Fruit fly (Drosophila melanogaster): ENCODE data around the gene CG32440.

The CG32440 gene

dm6 chr3L:21346463-21347196 lies 13.3 kb upstream of the CG32440 start:
- TF ChIP-seq pan (optimal IDR thresholded peaks at IDR 0.05) (no peak), usp (GFP tag; optimal IDR thresholded peaks at IDR 0.05) (no peak), EcR (GFP tag; optimal IDR thresholded peaks at IDR 0.05) (no peak), Dll (optimal IDR thresholded peaks at IDR 0.05) (no peak), CG8478 (optimal IDR thresholded peaks at IDR 0.05) (no peak), psq (optimal IDR thresholded peaks at IDR 0.05) (no peak)

DNA sequence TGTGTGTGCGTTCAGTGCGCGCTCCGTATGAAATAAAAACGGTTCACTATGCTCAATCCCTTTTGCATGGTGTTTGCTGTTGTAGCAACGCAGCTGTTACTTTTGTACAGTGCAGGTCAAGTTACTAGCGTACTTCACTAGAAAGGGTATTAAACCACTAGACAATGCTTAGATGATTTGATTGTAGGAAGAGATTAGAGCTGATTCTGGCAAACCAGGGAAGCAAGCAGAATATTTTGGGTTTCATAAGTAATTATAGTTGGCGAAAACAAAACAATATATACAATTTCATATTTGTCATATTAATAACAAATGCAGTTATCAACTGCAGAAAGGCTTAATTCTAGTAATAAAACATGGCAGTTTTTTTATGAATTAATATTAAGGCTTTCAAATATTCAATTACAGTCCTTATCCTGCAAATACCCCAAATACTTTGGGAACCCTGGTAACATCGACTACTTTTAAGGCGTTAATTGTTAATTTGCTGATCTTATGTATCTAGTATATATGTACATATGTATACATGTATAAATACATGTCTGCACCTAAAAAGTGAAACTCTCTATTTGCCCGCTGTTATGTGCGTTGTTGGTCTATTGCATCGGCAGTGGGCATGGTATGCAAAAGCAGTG lies 12.7 kb upstream of the CG32440 start:
- TF ChIP-seq EcR (GFP tag; optimal IDR thresholded peaks at IDR 0.05) = no peak
- no peak for TF ChIP-seq Dll (optimal IDR thresholded peaks at IDR 0.05)
- no peak for TF ChIP-seq usp (GFP tag; optimal IDR thresholded peaks at IDR 0.05)
- TF ChIP-seq CG8478 (optimal IDR thresholded peaks at IDR 0.05) = no peak
- TF ChIP-seq pan (optimal IDR thresholded peaks at IDR 0.05) = no peak
- no peak for TF ChIP-seq psq (optimal IDR thresholded peaks at IDR 0.05)

dm6 chr3L:21348983-21349432 lies 11.0 kb upstream of the CG32440 start, which contains the start of gene ebd2:
Gene ebd2 (minus strand): TSS chr3L:21349288.
- TF ChIP-seq psq (optimal IDR thresholded peaks at IDR 0.05) (no peak), usp (GFP tag; optimal IDR thresholded peaks at IDR 0.05) (no peak), CG8478 (optimal IDR thresholded peaks at IDR 0.05) (no peak), Dll (optimal IDR thresholded peaks at IDR 0.05) (no peak), pan (optimal IDR thresholded peaks at IDR 0.05) (no peak), EcR (GFP tag; optimal IDR thresholded peaks at IDR 0.05) (no peak)

DNA sequence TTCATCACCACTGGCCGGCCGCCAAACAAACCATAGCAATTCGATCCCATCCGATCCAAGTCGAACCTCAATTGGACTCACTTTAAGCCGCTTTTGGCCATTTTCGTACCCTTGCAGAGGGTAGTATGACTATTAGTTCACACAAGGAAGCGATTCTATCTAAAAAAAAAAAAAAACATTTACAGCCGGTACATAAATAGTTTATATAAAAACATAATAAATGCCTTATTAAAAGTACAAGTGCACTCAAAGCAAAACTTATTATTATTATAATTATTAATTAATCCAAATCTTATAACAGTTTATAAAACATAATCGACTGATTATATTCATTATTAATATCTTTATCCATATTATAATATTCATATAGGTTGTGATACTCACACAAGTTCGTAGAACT lies 3.6 kb upstream of the CG32440 start, which contains the start of gene CG12971:
CG12971 (minus strand) TSS at position 101 of the 400 bp plus-strand sequence.
- TF ChIP-seq pan (optimal IDR thresholded peaks at IDR 0.05) (no peak), psq (optimal IDR thresholded peaks at IDR 0.05) (no peak), EcR (GFP tag; optimal IDR thresholded peaks at IDR 0.05) (no peak), usp (GFP tag; optimal IDR thresholded peaks at IDR 0.05) (no peak), CG8478 (optimal IDR thresholded peaks at IDR 0.05) (no peak), Dll (optimal IDR thresholded peaks at IDR 0.05) (no peak)

- TF ChIP-seq EcR (GFP tag; optimal IDR thresholded peaks at IDR 0.05) (no peak), usp (GFP tag; optimal IDR thresholded peaks at IDR 0.05) (no peak), psq (optimal IDR thresholded peaks at IDR 0.05) (no peak), CG8478 (optimal IDR thresholded peaks at IDR 0.05) (no peak), pan (optimal IDR thresholded peaks at IDR 0.05) (no peak), Dll (optimal IDR thresholded peaks at IDR 0.05) (no peak)
Observed at dm6 chr3L:21357383-21357782, 2.6 kb upstream of the CG32440 start, which contains the start of gene CG32437. Gene CG32437 (plus strand): TSS chr3L:21357683.

dm6 chr3L:21363926-21364537 lies 4.1 kb downstream of the CG32440 start:
- TF ChIP-seq usp (GFP tag; optimal IDR thresholded peaks at IDR 0.05) (no peak), psq (optimal IDR thresholded peaks at IDR 0.05) (no peak), Dll (optimal IDR thresholded peaks at IDR 0.05) (no peak), pan (optimal IDR thresholded peaks at IDR 0.05) (no peak), EcR (GFP tag; optimal IDR thresholded peaks at IDR 0.05) (no peak)

DNA sequence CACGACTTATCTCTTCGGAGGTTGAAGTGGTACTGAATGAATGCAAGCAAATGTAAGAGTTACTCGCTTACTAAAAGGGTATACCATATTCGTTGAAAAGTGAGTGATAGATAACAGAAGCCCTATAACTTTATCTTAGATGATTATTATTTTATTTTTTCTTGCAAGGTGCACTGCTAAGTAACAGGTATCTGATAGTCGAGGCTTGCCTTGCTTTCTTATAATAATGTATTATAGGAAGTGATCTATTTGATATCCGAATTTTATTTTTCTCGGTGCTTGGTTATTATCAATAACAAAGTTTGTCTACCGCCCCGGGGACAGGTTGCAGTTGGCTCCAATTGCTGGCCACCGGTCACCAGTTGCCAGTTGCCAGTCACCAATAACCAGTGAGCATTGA lies 11.3 kb downstream of the CG32440 start:
- TF ChIP-seq usp (GFP tag; optimal IDR thresholded peaks at IDR 0.05) (no peak), Dll (optimal IDR thresholded peaks at IDR 0.05) (no peak), psq (optimal IDR thresholded peaks at IDR 0.05) (no peak)

DNA sequence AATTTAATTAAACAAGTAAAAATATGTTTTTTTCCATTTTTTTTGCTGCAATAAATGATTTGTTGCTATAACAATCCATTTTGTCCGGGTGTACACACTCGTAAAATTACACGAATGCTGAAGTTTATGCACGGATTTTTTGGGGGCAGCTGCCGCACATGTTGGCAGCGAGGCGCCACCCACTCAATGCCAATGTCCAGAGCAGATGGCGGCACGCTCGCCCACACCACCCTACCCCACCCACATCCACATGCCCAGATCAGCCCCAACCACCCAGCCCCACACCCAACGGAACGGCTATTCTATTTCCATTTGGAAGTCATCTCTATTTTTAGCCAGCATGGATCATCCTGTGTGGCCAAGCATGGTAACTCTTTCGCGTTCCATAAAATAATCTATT lies 20.1 kb downstream of the CG32440 start:
- TF ChIP-seq CG8478 (optimal IDR thresholded peaks at IDR 0.05) = no peak
- no peak for TF ChIP-seq Dll (optimal IDR thresholded peaks at IDR 0.05)
- TF ChIP-seq psq (optimal IDR thresholded peaks at IDR 0.05) = no peak
- no peak for TF ChIP-seq pan (optimal IDR thresholded peaks at IDR 0.05)
- no peak for TF ChIP-seq EcR (GFP tag; optimal IDR thresholded peaks at IDR 0.05)
- TF ChIP-seq usp (GFP tag; optimal IDR thresholded peaks at IDR 0.05) = no peak

dm6 chr3L:21380581-21381175 lies 20.7 kb downstream of the CG32440 start:
- no peak for TF ChIP-seq CG8478 (optimal IDR thresholded peaks at IDR 0.05)
- no peak for TF ChIP-seq psq (optimal IDR thresholded peaks at IDR 0.05)
- TF ChIP-seq Dll (optimal IDR thresholded peaks at IDR 0.05) = no peak
- TF ChIP-seq usp (GFP tag; optimal IDR thresholded peaks at IDR 0.05) = no peak
- TF ChIP-seq EcR (GFP tag; optimal IDR thresholded peaks at IDR 0.05) = no peak
- no peak for TF ChIP-seq pan (optimal IDR thresholded peaks at IDR 0.05)

DNA sequence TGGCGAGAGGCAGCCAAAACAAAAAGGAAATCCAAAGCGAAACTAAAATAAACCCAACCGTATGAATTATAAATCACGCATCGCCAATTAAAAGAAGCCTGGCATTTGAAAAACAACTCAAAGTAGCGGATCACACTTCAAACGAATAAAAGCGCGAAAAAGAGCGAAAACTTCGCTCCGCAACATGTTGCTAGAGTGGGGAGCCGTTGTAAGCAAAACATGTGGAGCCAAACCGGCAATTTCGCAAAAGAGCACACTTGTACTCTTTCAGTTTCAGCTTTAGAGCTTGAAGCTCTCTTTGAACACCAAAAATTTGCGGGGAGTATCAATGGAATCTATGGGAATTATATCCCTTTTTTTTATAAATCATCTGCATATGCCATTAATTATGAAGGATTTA lies 21.8 kb downstream of the CG32440 start:
- no peak for TF ChIP-seq EcR (GFP tag; optimal IDR thresholded peaks at IDR 0.05)
- TF ChIP-seq pan (optimal IDR thresholded peaks at IDR 0.05) = no peak
- TF ChIP-seq Dll (optimal IDR thresholded peaks at IDR 0.05) = no peak
- no peak for TF ChIP-seq CG8478 (optimal IDR thresholded peaks at IDR 0.05)
- TF ChIP-seq usp (GFP tag; optimal IDR thresholded peaks at IDR 0.05) = no peak
- no peak for TF ChIP-seq psq (optimal IDR thresholded peaks at IDR 0.05)

dm6 chr3L:21382158-21382610 lies 22.2 kb downstream of the CG32440 start, which contains the start of gene rgn:
Gene rgn (plus strand): TSS chr3L:21382501.
- TF ChIP-seq pan (optimal IDR thresholded peaks at IDR 0.05) (no peak), usp (GFP tag; optimal IDR thresholded peaks at IDR 0.05) (no peak), psq (optimal IDR thresholded peaks at IDR 0.05) (no peak)
